Fruit fly (Drosophila melanogaster): ENCODE data around the gene CG4408.

Gene CG4408

dm6 chr3R:23355829-23356738 lies 7.3 kb downstream of the CG4408 start, which contains the start of the genes ATPsynCF6 and Sec13 (continued):
- TF ChIP-seq CG11093 (GFP tag; IDR thresholded peaks at IDR 0.05) (no peak; the same call in 2 of the 3 replicates), slou (GFP tag; optimal IDR thresholded peaks at IDR 0.05) (peak; percentile 42), CG7745 (tag; optimal IDR thresholded peaks at IDR 0.05) (no peak), croc (GFP tag; conservative IDR thresholded peaks at IDR 0.05) (peak; percentile 38; the same call in 2 of the 3 replicates), CG8765 (GFP tag; IDR thresholded peaks at IDR 0.05) (0 out of 2 replicates have a peak, but pooled peaks have one; percentile 13), Atf6 (GFP tag; IDR thresholded peaks at IDR 0.05) (peak; percentile 44), CG34224 (GFP tag; IDR thresholded peaks at IDR 0.05; ENCODE audit: partially characterized antibody) (peak; percentile 82), CG8924 (tag; optimal IDR thresholded peaks at IDR 0.05) (peak; percentile 42), exex (tag; optimal IDR thresholded peaks at IDR 0.05) (peak; percentile 37), CG3407 (GFP tag; optimal IDR thresholded peaks at IDR 0.05) (no peak), CG17385 (GFP tag; optimal IDR thresholded peaks at IDR 0.05) (peak; percentile 44), Optix (GFP tag; IDR thresholded peaks at IDR 0.05) (no peak), Sry-β (GFP tag; optimal IDR thresholded peaks at IDR 0.05) (peak; percentile 21), CG10959 (GFP tag; IDR thresholded peaks at IDR 0.05) (no peak), CG4282 (GFP tag; optimal IDR thresholded peaks at IDR 0.05) (no peak), phol (tag; optimal IDR thresholded peaks at IDR 0.05) (peak; percentile 78), CG6654 (GFP tag; optimal IDR thresholded peaks at IDR 0.05) (no peak), fu2 (GFP tag; optimal IDR thresholded peaks at IDR 0.05) (no peak), CG3065 (GFP tag; optimal IDR thresholded peaks at IDR 0.05) (no peak), Hr3 (GFP tag; optimal IDR thresholded peaks at IDR 0.05) (peak; percentile 45), Sox102F (GFP tag; optimal IDR thresholded peaks at IDR 0.05) (peak; percentile 29), Aef1 (GFP tag; IDR thresholded peaks at IDR 0.05) (peak; percentile 47; the same call in 2 of the 3 replicates), sna (GFP tag; IDR thresholded peaks at IDR 0.05; ENCODE audit: partially characterized antibody) (peak; percentile 91), CG30431 (GFP tag; optimal IDR thresholded peaks at IDR 0.05) (peak; percentile 5), CG4820 (GFP tag; optimal IDR thresholded peaks at IDR 0.05) (peak; percentile 71), ems (GFP tag; optimal IDR thresholded peaks at IDR 0.05) (peak; percentile 13), lbe (GFP tag; optimal IDR thresholded peaks at IDR 0.05) (no peak), D19B (GFP tag; optimal IDR thresholded peaks at IDR 0.05) (peak; percentile 40), CrebB (tag; optimal IDR thresholded peaks at IDR 0.05) (no peak), CG3726 (GFP tag; IDR thresholded peaks at IDR 0.05) (peak; percentile 51; the same call in 1 of the 3 replicates), pb (GFP tag; optimal IDR thresholded peaks at IDR 0.05) (no peak), NFAT (GFP tag; IDR thresholded peaks at IDR 0.05) (peak; percentile 69; the same call in 1 of the 2 replicates), PHDP (tag; optimal IDR thresholded peaks at IDR 0.05) (peak; percentile 28), jing (GFP tag; optimal IDR thresholded peaks at IDR 0.05) (no peak), dan (GFP tag; IDR thresholded peaks at IDR 0.05) (no peak), Ets97D (GFP tag; optimal IDR thresholded peaks at IDR 0.05) (peak; percentile 27), zen (tag; optimal IDR thresholded peaks at IDR 0.05) (peak; percentile 54), Doc3 (GFP tag; IDR thresholded peaks at IDR 0.05; ENCODE audit: partially characterized antibody) (peak; percentile 83), dm (GFP tag; optimal IDR thresholded peaks at IDR 0.05) (no peak), CG17328 (GFP tag; IDR thresholded peaks at IDR 0.05) (peak; percentile 37; the same call in 1 of the 2 replicates), dati (GFP tag; IDR thresholded peaks at IDR 0.05) (no peak), Stat92E (GFP tag; optimal IDR thresholded peaks at IDR 0.05) (no peak), emc (GFP tag; optimal IDR thresholded peaks at IDR 0.05) (no peak), pum (GFP tag; optimal IDR thresholded peaks at IDR 0.05) (peak; percentile 1), shn (GFP tag; optimal IDR thresholded peaks at IDR 0.05) (no peak), CG12236 (GFP tag; optimal IDR thresholded peaks at IDR 0.05) (no peak), Atf3 (GFP tag; optimal IDR thresholded peaks at IDR 0.05) (no peak), Hand (GFP tag; optimal IDR thresholded peaks at IDR 0.05) (no peak)

Measured in whole organism, embryonic.